Worm (Caenorhabditis elegans) whole organism, late embryonic: ENCODE data around the gene cyp-25A3.

Experiments
- sox-4 ChIP-seq: sonication (generic microtip); optimal IDR thresholded peaks from 2 replicates; lab custom pipeline; 2017; ENCODE audit warnings: mild to moderate bottlenecking, missing genetic modification characterization, inconsistent platforms, missing compliant biosample characterization
- syd-9 ChIP-seq: sonication (generic microtip); optimal IDR thresholded peaks from 2 replicates; lab custom pipeline; 2016; ENCODE audit warnings: mild to moderate bottlenecking, missing genetic modification characterization, moderate library complexity, missing compliant biosample characterization

ce11 chrIII:3871763-3872486 lies 32.4 kb upstream of the cyp-25A3 start:
- no peak for TF ChIP-seq sox-4
- no peak for TF ChIP-seq syd-9 (tag; lab: Kevin White, UChicago)
